Fruit fly (Drosophila melanogaster): ENCODE results near the gene CG10970.

- TF ChIP-seq ttk (optimal IDR thresholded peaks at IDR 0.05) (no peak), h (optimal IDR thresholded peaks at IDR 0.05) (no peak), psq (optimal IDR thresholded peaks at IDR 0.05) (no peak), insv (optimal IDR thresholded peaks at IDR 0.05) (no peak), Myc (optimal IDR thresholded peaks at IDR 0.05) (no peak), Sin3A (optimal IDR thresholded peaks at IDR 0.05) (no peak)
Measured at dm6 chrX:9048941-9049340, 22.3 kb downstream of the CG10970 start.

Measured in Kc167 (cell line).